Fruit fly (Drosophila melanogaster): Measurements from ENCODE around the gene CG1695.

- TF ChIP-seq CG8478 (optimal IDR thresholded peaks at IDR 0.05), result no peak
- TF ChIP-seq CTCF (optimal IDR thresholded peaks at IDR 0.05), result no peak
Measured at dm6 chrX:20447865-20448584, 14.3 kb downstream of the CG1695 start.

Data from S2 (cell line).